Fruit fly (Drosophila melanogaster): ENCODE results near the gene CG3397.
A peak's percentile ranks its signal among the peaks of the same experiment; 100 is the strongest.

Gene CG3397

DNA sequence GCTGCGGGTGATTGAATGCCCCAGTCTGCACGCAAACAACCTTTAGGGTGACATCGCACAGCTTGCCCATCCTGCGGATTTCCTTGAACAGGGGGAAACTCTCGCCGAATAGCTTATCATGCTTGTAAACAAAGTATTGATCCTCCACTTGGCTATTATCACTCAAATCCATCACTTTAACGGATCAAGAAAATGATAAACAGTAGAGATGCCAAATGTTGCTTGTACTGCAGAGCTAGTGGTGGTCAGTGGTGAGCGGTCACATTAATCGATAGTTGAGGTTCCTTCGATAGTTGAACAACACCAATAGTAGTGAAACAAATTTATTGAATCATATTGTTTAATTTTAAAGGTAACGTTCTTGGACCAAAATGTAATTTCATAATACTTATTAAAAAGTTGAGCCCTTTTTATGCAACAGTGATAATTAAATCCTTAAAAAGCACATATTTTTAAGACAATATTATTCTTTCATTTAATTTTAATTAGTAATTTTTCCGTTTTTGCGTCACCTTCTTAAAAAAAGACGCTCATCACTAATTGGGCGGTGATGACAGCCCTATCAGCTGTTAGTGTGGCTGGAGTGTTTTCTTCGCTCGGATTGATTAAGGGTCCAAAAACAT, 26.0 kb upstream of the CG3397 start, which contains the start of the genes KLHL18 and GCC185 (continued):
- TF ChIP-seq CG10543 (GFP tag; optimal IDR thresholded peaks at IDR 0.05) (peak; percentile 75), PHDP (tag; optimal IDR thresholded peaks at IDR 0.05) (no peak), CG10274 (GFP tag; optimal IDR thresholded peaks at IDR 0.05) (no peak), Hr39 (optimal IDR thresholded peaks at IDR 0.05) (no peak), toy (GFP tag; IDR thresholded peaks at IDR 0.05) (peak; percentile 9; the same call in 1 of the 2 replicates), CG34376 (GFP tag; optimal IDR thresholded peaks at IDR 0.05) (no peak), CG7786 (GFP tag; optimal IDR thresholded peaks at IDR 0.05) (peak; percentile 44), CG3065 (GFP tag; optimal IDR thresholded peaks at IDR 0.05) (peak; percentile 69), fd96Cb (tag; optimal IDR thresholded peaks at IDR 0.05) (peak; percentile 79), pita (GFP tag; optimal IDR thresholded peaks at IDR 0.05) (no peak), CG13624 (GFP tag; optimal IDR thresholded peaks at IDR 0.05) (peak; percentile 64), Lhr (GFP tag; optimal IDR thresholded peaks at IDR 0.05) (peak; percentile 46), chinmo (GFP tag; IDR thresholded peaks at IDR 0.05; ENCODE audit: partially characterized antibody) (0 out of 4 replicates have a peak, but pooled peaks have one; percentile 44), CG5953 (GFP tag; IDR thresholded peaks at IDR 0.05) (no peak), Hr78 (GFP tag; optimal IDR thresholded peaks at IDR 0.05) (no peak), row (GFP tag; IDR thresholded peaks at IDR 0.05) (peak; percentile 98), pan (optimal IDR thresholded peaks at IDR 0.05) (no peak), pan (GFP tag; optimal IDR thresholded peaks at IDR 0.05 in 1 of 2, IDR thresholded peaks at IDR 0.05 in 1 of 2) (peak in 1 of 2 experiments; percentile 59), ssp (GFP tag; IDR thresholded peaks at IDR 0.05) (peak; percentile 79), CG9437 (GFP tag; optimal IDR thresholded peaks at IDR 0.05) (peak; percentile 23), prd (optimal IDR thresholded peaks at IDR 0.05) (no peak), prd (GFP tag; IDR thresholded peaks at IDR 0.05) (peak; percentile 89), HHEX (GFP tag; optimal IDR thresholded peaks at IDR 0.05) (peak; percentile 55), Eip74EF (GFP tag; optimal IDR thresholded peaks at IDR 0.05) (no peak), CG11093 (GFP tag; IDR thresholded peaks at IDR 0.05) (peak; percentile 66; the same call in 2 of the 3 replicates), CG7357 (GFP tag; IDR thresholded peaks at IDR 0.05) (0 out of 3 replicates have a peak, but pooled peaks have one; percentile 17), Rx (GFP tag; IDR thresholded peaks at IDR 0.05) (peak; percentile 35; the same call in 1 of the 2 replicates), Xrp1 (GFP tag; IDR thresholded peaks at IDR 0.05) (peak; percentile 74), jing (GFP tag; optimal IDR thresholded peaks at IDR 0.05) (no peak), ap (GFP tag; IDR thresholded peaks at IDR 0.05) (0 out of 2 replicates have a peak, but pooled peaks have one; percentile 10), Dll (GFP tag; IDR thresholded peaks at IDR 0.05; ENCODE audit: partially characterized antibody) (peak; percentile 90), sug (tag; optimal IDR thresholded peaks at IDR 0.05) (no peak), CG30403 (GFP tag; optimal IDR thresholded peaks at IDR 0.05) (peak; percentile 93), CG6791 (GFP tag; IDR thresholded peaks at IDR 0.05; ENCODE audit: partially characterized antibody) (peak; percentile 74), CG9609 (GFP tag; optimal IDR thresholded peaks at IDR 0.05) (peak; percentile 24), dmrt99B (tag; optimal IDR thresholded peaks at IDR 0.05) (no peak), Stat92E (GFP tag; optimal IDR thresholded peaks at IDR 0.05) (no peak), Ada2b (GFP tag; IDR thresholded peaks at IDR 0.05) (peak; percentile 73), E2f1 (GFP tag; IDR thresholded peaks at IDR 0.05) (peak; percentile 43; the same call in 1 of the 2 replicates), CG6813 (GFP tag; optimal IDR thresholded peaks at IDR 0.05) (no peak), CG8478 (optimal IDR thresholded peaks at IDR 0.05) (no peak), hkb (optimal IDR thresholded peaks at IDR 0.05) (peak; percentile 65), hkb (GFP tag; IDR thresholded peaks at IDR 0.05) (0 out of 2 replicates have a peak, but pooled peaks have one; percentile 41), CG1603 (tag; optimal IDR thresholded peaks at IDR 0.05) (no peak), CG3838 (GFP tag; optimal IDR thresholded peaks at IDR 0.05) (peak; percentile 6), tll (GFP tag; optimal IDR thresholded peaks at IDR 0.05) (peak; percentile 26 to 97), CG11456 (GFP tag; IDR thresholded peaks at IDR 0.05) (0 out of 3 replicates have a peak, but pooled peaks have one; percentile 66), eyg (GFP tag; optimal IDR thresholded peaks at IDR 0.05) (no peak), CG5180 (GFP tag; optimal IDR thresholded peaks at IDR 0.05) (no peak)
